Worm (Caenorhabditis elegans) whole organism, L1 larva: Measurements from ENCODE around the gene H05C05.1.

Source experiments
- C16A3.4 ChIP-seq: fragments of 150-350 bp; optimal IDR thresholded peaks from 2 replicates; lab custom pipeline; 2014; ENCODE audit warnings: missing biosample characterization, missing genetic modification characterization
- F16B12.6 ChIP-seq: fragments of 150-350 bp; optimal IDR thresholded peaks from 2 replicates; lab custom pipeline; 2014; ENCODE audit warnings: missing biosample characterization, missing genetic modification characterization
- Y116A8C.19 ChIP-seq: sonication (generic microtip); optimal IDR thresholded peaks from 2 replicates; lab custom pipeline; 2016; ENCODE audit warnings: missing compliant biosample characterization, missing genetic modification characterization, borderline replicate concordance
- ama-1 ChIP-seq: fragments of 150-350 bp; optimal IDR thresholded peaks from 2 replicates; lab custom pipeline; 2014
- ceh-63 ChIP-seq: fragments of 200-800 bp; sonication (Bioruptor generic); optimal IDR thresholded peaks from 2 replicates; lab custom pipeline; 2018; ENCODE audit warnings: mild to moderate bottlenecking, missing genetic modification characterization, missing compliant biosample characterization
- ceh-8 ChIP-seq: fragments of 200-800 bp; sonication (Bioruptor generic); optimal IDR thresholded peaks from 2 replicates; lab custom pipeline; 2018; ENCODE audit warnings: mild to moderate bottlenecking, missing genetic modification characterization, moderate library complexity, missing compliant biosample characterization
- ceh-88 ChIP-seq: fragments of 200-800 bp; sonication (Bioruptor generic); IDR thresholded peaks from 2 replicates; pipeline ENCODE4 v1.3.6; 2022; ENCODE audit warnings: missing genetic modification characterization, missing compliant biosample characterization
- ceh-90 ChIP-seq: sonication (generic microtip); optimal IDR thresholded peaks from 2 replicates; lab custom pipeline; 2016; ENCODE audit warnings: missing genetic modification characterization, missing compliant biosample characterization
- dpl-1 ChIP-seq, 3 experiments: fragments of 150-350 bp in 2 of 3; sonication (generic microtip) in 1 of 3; optimal IDR thresholded peaks; 2 replicates each; lab custom pipeline; 2014 to 2017; ENCODE audit warnings: missing biosample characterization in 3 of 3, missing genetic modification characterization in 3 of 3, missing genetic modification reagents in 3 of 3
- dsc-1 ChIP-seq: sonication (generic microtip); optimal IDR thresholded peaks from 2 replicates; lab custom pipeline; 2016; ENCODE audit warnings: mild to moderate bottlenecking, missing genetic modification characterization, missing compliant biosample characterization
- efl-1 ChIP-seq, 4 experiments: fragments of 150-350 bp; optimal IDR thresholded peaks in 3 of 4; peaks in 1 of 4; 1 replicate in 1 of 4; 2 replicates in 3 of 4; lab custom pipeline; 2014; ENCODE audit warnings: missing biosample characterization in 2 of 4, missing genetic modification characterization in 2 of 4, missing genetic modification reagents in 2 of 4
- efl-3 ChIP-seq: fragments of 200-800 bp; sonication (Bioruptor generic); optimal IDR thresholded peaks from 2 replicates; lab custom pipeline; 2018; ENCODE audit warnings: mild to moderate bottlenecking, missing genetic modification characterization, missing compliant biosample characterization
- egl-13 ChIP-seq: sonication (generic microtip); optimal IDR thresholded peaks from 2 replicates; lab custom pipeline; 2016; ENCODE audit warnings: missing genotype, missing genetic modification reagents, missing genetic modification characterization, missing compliant biosample characterization
- elt-2 ChIP-seq: sonication (generic microtip); optimal IDR thresholded peaks from 2 replicates; lab custom pipeline; 2016; ENCODE audit warnings: missing genetic modification characterization, mild to moderate bottlenecking, inconsistent platforms, missing compliant biosample characterization, missing genetic modification reagents
- fkh-10 ChIP-seq: sonication (generic microtip); optimal IDR thresholded peaks from 2 replicates; lab custom pipeline; 2017; ENCODE audit warnings: missing biosample characterization, missing genetic modification reagents, missing genetic modification characterization
- fkh-4 ChIP-seq: sonication (generic microtip); optimal IDR thresholded peaks from 2 replicates; lab custom pipeline; 2016; ENCODE audit warnings: missing compliant biosample characterization, missing genetic modification characterization, borderline replicate concordance
- fkh-8 ChIP-seq: sonication (generic microtip); optimal IDR thresholded peaks from 2 replicates; lab custom pipeline; 2016; ENCODE audit warnings: mild to moderate bottlenecking, missing genetic modification characterization, missing compliant biosample characterization
- fos-1 ChIP-seq: fragments of 150-350 bp; optimal IDR thresholded peaks from 2 replicates; lab custom pipeline; 2014; ENCODE audit warnings: missing biosample characterization, missing genetic modification characterization
- grh-1 ChIP-seq: fragments of 200-800 bp; sonication (Bioruptor generic); IDR thresholded peaks from 2 replicates; pipeline ENCODE4 v1.3.6; 2022; ENCODE audit warnings: missing genetic modification reagents, missing genetic modification characterization, missing compliant biosample characterization
- hlh-17 ChIP-seq: fragments of 200-800 bp; sonication (Bioruptor generic); optimal IDR thresholded peaks from 2 replicates; lab custom pipeline; 2018; ENCODE audit warnings: missing genetic modification characterization, mild to moderate bottlenecking, missing compliant biosample characterization, moderate library complexity, borderline replicate concordance
- hpl-2 ChIP-seq: fragments of 150-350 bp; optimal IDR thresholded peaks from 2 replicates; lab custom pipeline; 2014; ENCODE audit warnings: missing biosample characterization, missing genetic modification reagents, missing genetic modification characterization
- isw-1 ChIP-seq: fragments of 200-800 bp; sonication (Bioruptor generic); IDR thresholded peaks from 2 replicates; pipeline ENCODE4 v1.3.6; 2022; ENCODE audit warnings: missing genetic modification characterization, missing compliant biosample characterization
- lin-35 ChIP-seq, 2 experiments: fragments of 150-350 bp; optimal IDR thresholded peaks; 2 replicates each; lab custom pipeline; 2014; ENCODE audit warnings: missing biosample characterization in 2 of 2, missing genetic modification characterization in 2 of 2, missing genetic modification reagents in 2 of 2
- lin-39 ChIP-seq: fragments of 150-350 bp; optimal IDR thresholded peaks from 2 replicates; lab custom pipeline; 2014; ENCODE audit warnings: missing biosample characterization, missing genetic modification reagents, missing genetic modification characterization
- nhr-20 ChIP-seq: sonication (generic microtip); optimal IDR thresholded peaks from 2 replicates; lab custom pipeline; 2016; ENCODE audit warnings: mild to moderate bottlenecking, missing genetic modification characterization, missing compliant biosample characterization
- nhr-237 ChIP-seq: fragments of 150-350 bp; optimal IDR thresholded peaks from 2 replicates; lab custom pipeline; 2014; ENCODE audit warnings: missing biosample characterization, missing genetic modification characterization
- nhr-28 ChIP-seq: fragments of 150-350 bp; optimal IDR thresholded peaks from 2 replicates; lab custom pipeline; 2014; ENCODE audit warnings: missing biosample characterization, missing genetic modification characterization
- nhr-71 ChIP-seq: sonication (generic microtip); optimal IDR thresholded peaks from 2 replicates; lab custom pipeline; 2016; ENCODE audit warnings: mild to moderate bottlenecking, missing genetic modification characterization, moderate library complexity, missing compliant biosample characterization
- nhr-76 ChIP-seq: sonication (generic microtip); optimal IDR thresholded peaks from 2 replicates; lab custom pipeline; 2017; ENCODE audit warnings: missing biosample characterization, missing genetic modification characterization
- nhr-77 ChIP-seq: fragments of 150-350 bp; optimal IDR thresholded peaks from 2 replicates; lab custom pipeline; 2014; ENCODE audit warnings: missing biosample characterization, missing genetic modification characterization
- nhr-85 ChIP-seq: sonication (generic microtip); peaks from one replicate; lab custom pipeline; 2016; ENCODE audit warnings: missing genetic modification characterization, inconsistent platforms, missing compliant biosample characterization
- pag-3 ChIP-seq: sonication (generic microtip); optimal IDR thresholded peaks from 2 replicates; lab custom pipeline; 2017; ENCODE audit warnings: missing genetic modification characterization, mild to moderate bottlenecking, missing compliant biosample characterization, antibody characterized with exemption, borderline replicate concordance; ENCODE audit not compliant: insufficient read depth
- pqm-1 ChIP-seq: sonication (generic microtip); optimal IDR thresholded peaks from 3 replicates; lab custom pipeline; 2017; ENCODE audit warnings: missing biosample characterization, missing genetic modification characterization
- rnt-1 ChIP-seq: sonication (generic microtip); optimal IDR thresholded peaks from 2 replicates; lab custom pipeline; 2016; ENCODE audit warnings: mild to moderate bottlenecking, missing genetic modification characterization, moderate library complexity, missing compliant biosample characterization
- sox-4 ChIP-seq: sonication (generic microtip); optimal IDR thresholded peaks from 2 replicates; lab custom pipeline; 2016; ENCODE audit warnings: missing genetic modification characterization, missing compliant biosample characterization
- sptf-1 ChIP-seq: fragments of 150-350 bp; optimal IDR thresholded peaks from 2 replicates; lab custom pipeline; 2014; ENCODE audit warnings: missing biosample characterization, missing genetic modification characterization
- sup-37 ChIP-seq: fragments of 200-800 bp; sonication (Bioruptor generic); optimal IDR thresholded peaks from 2 replicates; lab custom pipeline; 2018; ENCODE audit warnings: mild to moderate bottlenecking, missing genetic modification characterization, missing compliant biosample characterization
- unc-30 ChIP-seq: sonication (generic microtip); optimal IDR thresholded peaks from 2 replicates; lab custom pipeline; 2017; ENCODE audit warnings: missing biosample characterization, missing genetic modification characterization
- unc-86 ChIP-seq: sonication (generic microtip); optimal IDR thresholded peaks from 2 replicates; lab custom pipeline; 2016; ENCODE audit warnings: missing genetic modification characterization, missing compliant biosample characterization
- zip-4 ChIP-seq: fragments of 200-800 bp; sonication (Bioruptor generic); optimal IDR thresholded peaks from 2 replicates; lab custom pipeline; 2018; ENCODE audit warnings: mild to moderate bottlenecking, missing genetic modification characterization, moderate library complexity, missing compliant biosample characterization
- ztf-11 ChIP-seq, 2 experiments: sonication (generic microtip); optimal IDR thresholded peaks; 2 replicates each; lab custom pipeline; 2016 to 2017; ENCODE audit warnings: missing genetic modification characterization in 2 of 2, missing biosample characterization in 1 of 2, missing compliant biosample characterization in 1 of 2
- ztf-4 ChIP-seq: fragments of 150-350 bp; optimal IDR thresholded peaks from 2 replicates; lab custom pipeline; 2014; ENCODE audit warnings: missing biosample characterization, missing genetic modification characterization

Gene H05C05.1

DNA sequence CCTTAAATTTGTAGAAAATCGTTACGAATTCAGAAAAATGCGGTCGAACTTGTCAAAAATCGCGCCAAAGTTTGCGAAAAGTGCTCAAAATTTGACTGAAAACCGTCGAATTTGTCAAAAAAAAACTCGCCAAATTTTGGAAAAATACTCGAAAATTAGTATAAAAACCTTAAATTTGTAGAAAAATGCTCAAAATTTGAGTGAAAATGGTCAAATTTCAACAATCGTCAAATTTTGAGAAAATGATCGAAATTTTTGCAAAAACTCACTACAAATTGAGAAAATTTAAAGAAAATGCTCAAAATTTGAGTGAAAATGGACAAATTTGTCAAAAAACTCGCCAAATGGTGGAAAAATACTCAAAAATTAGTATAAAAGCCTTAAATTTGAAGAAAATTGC is 5.5 kb downstream of the H05C05.1 start:
- TF ChIP-seq isw-1, result no peak
- TF ChIP-seq efl-1 (optimal IDR thresholded peaks at IDR 0.05; lab: Kevin White, UChicago), result no peak
- peak in 1 of 2 experiments; percentile 5 for TF ChIP-seq efl-1 (GFP tag; optimal IDR thresholded peaks at IDR 0.05 in 1 of 2; lab: Kevin White, UChicago)
- no peak for TF ChIP-seq ama-1 (lab: Kevin White, UChicago)
- TF ChIP-seq sup-37 (GFP tag; lab: Kevin White, UChicago), result no peak
- TF ChIP-seq sox-4, result no peak
- TF ChIP-seq fkh-4 (tag; lab: Kevin White, UChicago), result no peak
- no peak for TF ChIP-seq nhr-77 (tag; lab: Kevin White, UChicago)
- no peak for TF ChIP-seq ceh-88
- TF ChIP-seq, all 84 proteins: peak for 1

DNA sequence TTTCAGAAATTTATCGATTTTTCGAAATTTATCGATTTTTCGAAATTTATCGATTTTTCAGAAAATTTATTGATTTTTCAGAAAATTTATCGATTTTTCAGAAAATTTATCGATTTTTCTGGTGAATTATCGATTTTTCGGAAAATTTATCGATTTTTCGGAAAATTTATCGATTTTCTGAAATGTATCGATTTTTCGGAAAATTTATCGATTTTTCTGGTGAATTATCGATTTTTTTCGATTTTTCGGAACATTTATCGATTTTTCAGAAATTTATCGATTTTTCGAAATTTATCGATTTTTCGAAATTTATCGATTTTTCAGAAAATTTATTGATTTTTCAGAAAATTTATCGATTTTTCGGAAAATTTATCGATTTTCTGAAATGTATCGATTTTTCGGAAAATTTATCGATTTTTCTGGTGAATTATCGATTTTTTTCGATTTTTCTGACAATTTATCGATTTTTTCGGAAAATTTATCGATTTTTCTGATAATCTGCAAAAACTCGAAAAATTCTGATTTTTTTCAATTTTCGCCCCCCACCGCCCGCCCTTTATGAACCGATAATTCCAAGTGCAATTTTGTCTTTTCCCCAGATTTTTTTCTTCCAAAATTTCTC is 13.9 kb downstream of the H05C05.1 start:
- TF ChIP-seq nhr-85 (tag; lab: Kevin White, UChicago), result peak; percentile 56
- TF ChIP-seq, all 84 proteins: peak for 1; not testable (repeated sequence) for 83

ce11 chrIII:2961840-2962239 is 14.9 kb downstream of the H05C05.1 start:
- TF ChIP-seq hpl-2 (no peak), fos-1 (tag; lab: Kevin White, UChicago) (no peak), C16A3.4 (tag; lab: Kevin White, UChicago) (no peak)

- TF ChIP-seq rnt-1, result no peak
- no peak for TF ChIP-seq dpl-1 (GFP tag; optimal IDR thresholded peaks at IDR 0.05; lab: Kevin White, UChicago)
- TF ChIP-seq nhr-76 (tag; lab: Kevin White, UChicago), result no peak
- no peak for TF ChIP-seq hlh-17
- no peak for TF ChIP-seq unc-86 (tag; lab: Kevin White, UChicago)
Observed at ce11 chrIII:2965534-2965933, 18.6 kb downstream of the H05C05.1 start, which contains the start of gene H05C05.2. H05C05.2 (minus strand) TSS chrIII:2965634.

DNA sequence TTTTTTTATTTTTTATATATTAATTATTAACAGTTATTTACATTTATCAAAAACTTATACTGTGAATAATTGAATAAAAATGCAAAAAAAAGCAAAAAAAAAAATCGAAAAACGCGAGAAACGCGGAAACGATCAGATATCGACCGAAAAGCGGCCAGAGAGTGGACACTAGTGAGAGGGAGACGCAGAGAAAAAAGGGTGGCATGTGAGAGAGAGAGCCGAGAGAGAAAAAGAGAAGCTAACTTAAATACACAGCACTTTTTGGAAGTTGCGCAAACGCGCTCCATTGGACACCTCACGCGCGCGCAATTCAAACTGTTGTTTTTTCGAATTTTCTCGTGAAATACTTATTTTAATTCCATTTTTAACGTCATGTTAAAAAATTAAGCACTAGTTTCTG is 19.5 kb downstream of the H05C05.1 start:
- TF ChIP-seq sptf-1 (no peak), pag-3 (tag; lab: Kevin White, UChicago) (no peak), sup-37 (GFP tag; lab: Kevin White, UChicago) (no peak), unc-30 (no peak), grh-1 (GFP tag; lab: Robert Waterston, UW) (peak; percentile 73), lin-39 (tag; lab: Kevin White, UChicago) (peak; percentile 21), fkh-8 (tag; lab: Kevin White, UChicago) (peak; percentile 88), ceh-88 (peak; percentile 75; the same call in 1 of the 2 replicates), Y116A8C.19 (tag; lab: Kevin White, UChicago) (no peak), nhr-71 (peak; percentile 95), egl-13 (tag; lab: Kevin White, UChicago) (peak; percentile 66), ztf-11 (tag; optimal IDR thresholded peaks at IDR 0.05; lab: Kevin White, UChicago) (peak in 1 of 2 experiments; percentile 48), fkh-10 (GFP tag; lab: Kevin White, UChicago) (peak; percentile 45), zip-4 (GFP tag; lab: Kevin White, UChicago) (peak; percentile 50), nhr-237 (tag; lab: Kevin White, UChicago) (peak; percentile 56), elt-2 (tag; lab: Kevin White, UChicago) (no peak), ceh-8 (GFP tag; lab: Kevin White, UChicago) (peak; percentile 61), nhr-76 (tag; lab: Kevin White, UChicago) (no peak), dpl-1 (GFP tag; optimal IDR thresholded peaks at IDR 0.05; lab: Kevin White, UChicago) (peak; percentile 90 to 91 (median 90)), dsc-1 (tag; lab: Kevin White, UChicago) (peak; percentile 81), sox-4 (peak; percentile 50), ama-1 (lab: Kevin White, UChicago) (no peak), efl-3 (GFP tag; lab: Kevin White, UChicago) (no peak), F16B12.6 (tag; lab: Kevin White, UChicago) (peak; percentile 58), ceh-90 (tag; lab: Kevin White, UChicago) (peak; percentile 3), unc-86 (tag; lab: Kevin White, UChicago) (peak; percentile 85), lin-35 (GFP tag; optimal IDR thresholded peaks at IDR 0.05; lab: Kevin White, UChicago) (peak; percentile 92 to 95), ztf-4 (tag; lab: Kevin White, UChicago) (peak; percentile 20), nhr-20 (tag; lab: Kevin White, UChicago) (peak; percentile 89), nhr-28 (no peak), pqm-1 (tag; lab: Kevin White, UChicago) (no peak), ceh-63 (GFP tag; lab: Kevin White, UChicago) (no peak), hpl-2 (peak; percentile 5)
